Worm (Caenorhabditis elegans): ENCODE measurements around the gene dct-6.

DNA sequence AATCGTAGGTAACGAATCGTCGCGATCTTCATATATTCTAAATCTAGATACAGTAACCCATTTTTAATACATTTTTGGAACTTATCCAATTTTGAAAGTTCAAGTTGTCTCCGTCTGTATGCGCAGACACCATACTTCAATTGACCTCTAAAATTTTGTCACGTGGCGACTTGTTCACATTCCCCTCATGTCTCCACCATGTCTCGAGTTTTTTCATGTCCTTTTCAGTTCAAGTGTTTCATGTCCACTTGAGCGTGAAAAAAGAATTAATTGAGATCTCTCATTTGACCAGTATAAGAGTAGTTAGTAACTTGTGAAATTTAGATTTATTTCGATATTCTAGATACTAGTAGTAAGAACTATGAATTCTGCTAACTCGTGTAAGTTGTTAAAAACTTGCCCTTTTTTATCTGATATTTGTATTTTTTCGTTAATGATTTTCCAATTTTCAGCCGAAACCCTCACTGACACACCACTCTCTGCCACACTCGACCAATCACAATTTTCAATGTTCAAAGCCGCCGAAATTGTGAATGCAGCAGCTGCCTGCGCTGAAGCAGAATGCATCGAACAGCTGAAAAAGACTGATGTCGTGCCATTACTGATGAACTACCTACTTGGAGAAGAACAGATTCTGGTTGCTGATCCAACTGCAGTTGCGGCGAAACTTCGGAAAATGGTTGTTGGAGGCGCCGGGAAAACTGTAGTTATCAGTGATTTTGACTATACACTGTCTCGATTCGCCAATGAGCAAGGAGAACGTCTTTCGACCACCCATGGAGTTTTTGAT is 14.4 kb upstream of the dct-6 start:
- no peak for TF ChIP-seq him-1 (tag; optimal IDR thresholded peaks at IDR 0.05)
- TF ChIP-seq W03F9.2 (tag; optimal IDR thresholded peaks at IDR 0.05): no peak
